Fruit fly (Drosophila melanogaster): Measurements from ENCODE around the gene CG15739.

The CG15739 gene

DNA sequence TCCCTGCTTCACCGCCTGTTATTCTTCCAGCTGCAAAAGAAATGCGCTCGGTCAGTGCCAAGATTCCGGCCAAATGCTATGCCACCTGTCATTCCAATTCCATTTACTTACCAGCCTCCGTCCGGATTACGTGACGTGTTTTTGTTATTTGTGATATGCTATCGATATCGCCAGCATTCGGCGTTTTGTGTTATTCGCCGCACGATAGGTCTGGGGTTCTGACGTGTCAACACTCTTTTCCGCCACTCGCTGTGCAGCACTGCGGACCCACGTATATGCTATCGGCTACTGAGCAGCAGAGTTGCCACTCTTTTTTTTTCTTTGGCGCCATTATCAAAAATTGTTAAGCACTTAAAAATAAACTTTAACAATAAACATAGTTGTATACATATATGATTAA is 20.8 kb upstream of the CG15739 start, which contains the start of gene p24-1 (continued):
- TF ChIP-seq pho (GFP tag; optimal IDR thresholded peaks at IDR 0.05) = peak; percentile 47
- no peak for TF ChIP-seq Ssrp (tag; optimal IDR thresholded peaks at IDR 0.05)
- TF ChIP-seq eve (GFP tag; optimal IDR thresholded peaks at IDR 0.05) = no peak
- peak; percentile 36 for TF ChIP-seq gfzf (GFP tag; optimal IDR thresholded peaks at IDR 0.05)
- no peak for TF ChIP-seq ab (GFP tag; optimal IDR thresholded peaks at IDR 0.05)
- TF ChIP-seq Dll (GFP tag; IDR thresholded peaks at IDR 0.05; ENCODE audit: partially characterized antibody) = peak; percentile 83
- no peak for TF ChIP-seq CG2202 (tag; optimal IDR thresholded peaks at IDR 0.05)
- no peak for TF ChIP-seq CG12104 (GFP tag; optimal IDR thresholded peaks at IDR 0.05)
- peak; percentile 82 for TF ChIP-seq inv (GFP tag; IDR thresholded peaks at IDR 0.05; ENCODE audit: partially characterized antibody)
- TF ChIP-seq chinmo (GFP tag; IDR thresholded peaks at IDR 0.05; ENCODE audit: partially characterized antibody) = peak; percentile 90; the same call in 2 of the 4 replicates
- peak; percentile 43 for TF ChIP-seq CG4854 (GFP tag; optimal IDR thresholded peaks at IDR 0.05)
- TF ChIP-seq Dp (GFP tag; optimal IDR thresholded peaks at IDR 0.05) = peak; percentile 93
- TF ChIP-seq sens (GFP tag) = peak; percentile 67
- no peak for TF ChIP-seq CG10654 (GFP tag; optimal IDR thresholded peaks at IDR 0.05)
- peak; percentile 73 for TF ChIP-seq CG32532 (GFP tag; IDR thresholded peaks at IDR 0.05)
- peak; percentile 7 for TF ChIP-seq Bteb2 (GFP tag; optimal IDR thresholded peaks at IDR 0.05)
- TF ChIP-seq ind (GFP tag; optimal IDR thresholded peaks at IDR 0.05) = peak; percentile 37
- TF ChIP-seq Mrtf (GFP tag; IDR thresholded peaks at IDR 0.05) = peak; percentile 36; the same call in 1 of the 3 replicates
- TF ChIP-seq D (optimal IDR thresholded peaks at IDR 0.05) = no peak
- TF ChIP-seq D (GFP tag; optimal IDR thresholded peaks at IDR 0.05) = no peak
- no peak for TF ChIP-seq CG6254 (GFP tag; optimal IDR thresholded peaks at IDR 0.05)
- TF ChIP-seq Xbp1 (GFP tag; optimal IDR thresholded peaks at IDR 0.05) = peak; percentile 92
- no peak for TF ChIP-seq Elba2 (GFP tag; optimal IDR thresholded peaks at IDR 0.05)
- no peak for TF ChIP-seq Jarid2 (GFP tag; optimal IDR thresholded peaks at IDR 0.05)
- TF ChIP-seq bsh (GFP tag; optimal IDR thresholded peaks at IDR 0.05) = peak in 1 of 2 experiments; percentile 8
- peak; percentile 55 for TF ChIP-seq Myb (GFP tag; optimal IDR thresholded peaks at IDR 0.05)
- TF ChIP-seq CG10462 (GFP tag; optimal IDR thresholded peaks at IDR 0.05) = no peak
- peak; percentile 95 for TF ChIP-seq Med (GFP tag)
- peak; percentile 47 for TF ChIP-seq sd (tag; optimal IDR thresholded peaks at IDR 0.05)
- peak; percentile 74 for TF ChIP-seq CG7963 (GFP tag; IDR thresholded peaks at IDR 0.05; ENCODE audit: partially characterized antibody)
- no peak for TF ChIP-seq Asciz (GFP tag; optimal IDR thresholded peaks at IDR 0.05)
- TF ChIP-seq B-H2 (GFP tag; optimal IDR thresholded peaks at IDR 0.05) = peak; percentile 70
- TF ChIP-seq tin (GFP tag; optimal IDR thresholded peaks at IDR 0.05) = peak; percentile 49
- peak; percentile 40 for TF ChIP-seq CG12942 (GFP tag; optimal IDR thresholded peaks at IDR 0.05)
- TF ChIP-seq fu2 (GFP tag; optimal IDR thresholded peaks at IDR 0.05) = peak; percentile 50
- TF ChIP-seq Camta (GFP tag; optimal IDR thresholded peaks at IDR 0.05) = peak; percentile 0
- TF ChIP-seq CG6765 (GFP tag; optimal IDR thresholded peaks at IDR 0.05) = peak; percentile 14
- TF ChIP-seq Ada2b (GFP tag; IDR thresholded peaks at IDR 0.05) = no peak
- peak; percentile 1 for TF ChIP-seq CG10147 (GFP tag; optimal IDR thresholded peaks at IDR 0.05)
- TF ChIP-seq CG5245 (GFP tag; optimal IDR thresholded peaks at IDR 0.05) = no peak
- peak; percentile 90 for TF ChIP-seq CG2116 (GFP tag; optimal IDR thresholded peaks at IDR 0.05)
- peak; percentile 25 for TF ChIP-seq CG7839 (tag; optimal IDR thresholded peaks at IDR 0.05)
- TF ChIP-seq Xrp1 (GFP tag; IDR thresholded peaks at IDR 0.05) = peak; percentile 35; the same call in 1 of the 2 replicates
- TF ChIP-seq al (GFP tag; IDR thresholded peaks at IDR 0.05) = 0 out of 2 replicates have a peak, but pooled peaks have one; percentile 11
- TF ChIP-seq croc (GFP tag; conservative IDR thresholded peaks at IDR 0.05) = no peak
- no peak for TF ChIP-seq CG10321 (GFP tag; IDR thresholded peaks at IDR 0.05)
- TF ChIP-seq da (GFP tag; optimal IDR thresholded peaks at IDR 0.05) = peak; percentile 6
- peak; percentile 7 for TF ChIP-seq CG18262 (tag; optimal IDR thresholded peaks at IDR 0.05)
- TF ChIP-seq her (GFP tag; optimal IDR thresholded peaks at IDR 0.05) = peak; percentile 66
- peak; percentile 14 for TF ChIP-seq CG30020 (tag; optimal IDR thresholded peaks at IDR 0.05)
- TF ChIP-seq Pdp1 (GFP tag; optimal IDR thresholded peaks at IDR 0.05) = peak; percentile 11 to 96

All from whole organism, embryonic.